Worm (Caenorhabditis elegans): ENCODE data around the gene otpl-2.

ce11 chrV:4080546-4080945 lies 7.0 kb downstream of the otpl-2 start:
- TF ChIP-seq lin-26 (GFP tag; IDR thresholded peaks at IDR 0.05) (no peak), tbp1 (GFP tag; optimal IDR thresholded peaks at IDR 0.05) (no peak)

All from whole organism, young adult.